Worm (Caenorhabditis elegans) whole organism, dauer: Measurements from ENCODE around the gene srv-30.
"Not testable (repeated sequence)": the region's sequence is repeated elsewhere in the genome, so short reads cannot be mapped to it uniquely, and the experiment has no call there.

ENCODE experiments used
- unc-62 ChIP-seq: sonication (generic microtip); optimal IDR thresholded peaks from 2 replicates; lab custom pipeline; 2017; ENCODE audit warnings: missing biosample characterization, missing genetic modification reagents, missing genetic modification characterization

srv-30 gene

ce11 chrIV:6269346-6269745, at the start of gene srv-30:
Gene srv-30, minus strand, starts transcription at chrIV:6269446.
- no peak for TF ChIP-seq unc-62 (GFP tag; lab: Kevin White, UChicago)

ce11 chrIV:6317357-6317756, 48.1 kb upstream of the srv-30 start, which contains the start of gene Y73B6BL.12:
Gene Y73B6BL.12, minus strand, starts transcription at chrIV:6317457.
- TF ChIP-seq unc-62 (GFP tag; lab: Kevin White, UChicago): not testable (repeated sequence)

ce11 chrIV:6307439-6307838, 38.2 kb upstream of the srv-30 start, which contains the start of gene csp-2:
Gene csp-2, plus strand, starts transcription at chrIV:6307739.
- no peak for TF ChIP-seq unc-62 (GFP tag; lab: Kevin White, UChicago)

ce11 chrIV:6303642-6304041, 34.4 kb upstream of the srv-30 start, which contains the start of gene srv-25:
Gene srv-25, minus strand, starts transcription at chrIV:6303742.
- TF ChIP-seq unc-62 (GFP tag; lab: Kevin White, UChicago): no peak

- TF ChIP-seq unc-62 (GFP tag; lab: Kevin White, UChicago): no peak
These were observed 32.5 kb upstream of the srv-30 start, which contains the start of gene srv-26 for ce11 chrIV:6301764-6302163. Gene srv-26, minus strand, starts transcription at chrIV:6301864.

ce11 chrIV:6299523-6299922, 30.3 kb upstream of the srv-30 start:
- no peak for TF ChIP-seq unc-62 (GFP tag; lab: Kevin White, UChicago)

- no peak for TF ChIP-seq unc-62 (GFP tag; lab: Kevin White, UChicago)
These were observed 29.0 kb upstream of the srv-30 start, which contains the start of gene srv-27 for ce11 chrIV:6298253-6298652. Gene srv-27, minus strand, starts transcription at chrIV:6298353.

ce11 chrIV:6294081-6294480, 24.8 kb upstream of the srv-30 start, which contains the start of gene hil-2:
Gene hil-2, plus strand, starts transcription at chrIV:6294240.
- TF ChIP-seq unc-62 (GFP tag; lab: Kevin White, UChicago): no peak

- TF ChIP-seq unc-62 (GFP tag; lab: Kevin White, UChicago): no peak
These were observed 21.5 kb upstream of the srv-30 start, which contains the start of gene srv-24 for ce11 chrIV:6290741-6291140. Gene srv-24, minus strand, starts transcription at chrIV:6290841.

ce11 chrIV:6284277-6284676, 15.0 kb upstream of the srv-30 start, which contains the start of gene ops-1:
Gene ops-1, minus strand, starts transcription at chrIV:6284377.
- no peak for TF ChIP-seq unc-62 (GFP tag; lab: Kevin White, UChicago)

- TF ChIP-seq unc-62 (GFP tag; lab: Kevin White, UChicago): no peak
These were observed 12.9 kb upstream of the srv-30 start, which contains the start of gene srv-32 for ce11 chrIV:6282143-6282542. Gene srv-32, minus strand, starts transcription at chrIV:6282243.

- no peak for TF ChIP-seq unc-62 (GFP tag; lab: Kevin White, UChicago)
These were observed 10.1 kb upstream of the srv-30 start, which contains the start of gene sams-5 for ce11 chrIV:6279392-6279791. Gene sams-5, minus strand, starts transcription at chrIV:6279522.

ce11 chrIV:6275671-6276209, 6.5 kb upstream of the srv-30 start, which contains the start of the genes aat-4 and T13A10.1:
Gene aat-4, minus strand, starts transcription at chrIV:6275721.
Gene T13A10.1, plus strand, starts transcription at chrIV:6276081.
- TF ChIP-seq unc-62 (GFP tag; lab: Kevin White, UChicago): no peak

- no peak for TF ChIP-seq unc-62 (GFP tag; lab: Kevin White, UChicago)
These were observed 2.7 kb upstream of the srv-30 start, which contains the start of gene srv-31 for ce11 chrIV:6271923-6272322. Gene srv-31, minus strand, starts transcription at chrIV:6272023.

ce11 chrIV:6266499-6266898, 2.7 kb downstream of the srv-30 start, which contains the start of gene srv-29:
Gene srv-29, minus strand, starts transcription at chrIV:6266599.
- no peak for TF ChIP-seq unc-62 (GFP tag; lab: Kevin White, UChicago)

ce11 chrIV:6263244-6263643, 6.0 kb downstream of the srv-30 start, which contains the start of gene srv-28:
Gene srv-28, minus strand, starts transcription at chrIV:6263344.
- no peak for TF ChIP-seq unc-62 (GFP tag; lab: Kevin White, UChicago)
